Worm (Caenorhabditis elegans) whole organism, young adult: ENCODE results near the gene M28.8.

Source experiments
- B0019.2 ChIP-seq: fragments of 200-800 bp; sonication (Bioruptor generic); conservative IDR thresholded peaks from 2 replicates; pipeline ENCODE4 v1.3.6; 2022; ENCODE audit warnings: missing genetic modification reagents, missing genetic modification characterization, missing compliant biosample characterization
- B0035.1 ChIP-seq: sonication (generic microtip); optimal IDR thresholded peaks from 2 replicates; lab custom pipeline; 2016; ENCODE audit warnings: missing genetic modification characterization, mild to moderate bottlenecking, missing compliant biosample characterization, missing genotype, missing genetic modification reagents
- B0336.3 ChIP-seq: fragments of 200-800 bp; sonication (Bioruptor generic); IDR thresholded peaks from 2 replicates; pipeline ENCODE4 v1.3.6; 2022; ENCODE audit warnings: missing genetic modification characterization, missing compliant biosample characterization
- F23B12.7 ChIP-seq: sonication (generic microtip); optimal IDR thresholded peaks from 2 replicates; lab custom pipeline; 2017; ENCODE audit warnings: missing genetic modification characterization, mild to moderate bottlenecking, missing compliant biosample characterization, antibody characterized with exemption, moderate library complexity; ENCODE audit not compliant: insufficient read depth
- F39B2.1 ChIP-seq: fragments of 200-800 bp; sonication (Bioruptor generic); IDR thresholded peaks from 2 replicates; pipeline ENCODE4 v1.3.6; 2022; ENCODE audit warnings: missing genetic modification reagents, missing genetic modification characterization, missing compliant biosample characterization
- F49E8.2 ChIP-seq: sonication (generic microtip); optimal IDR thresholded peaks from 3 replicates; lab custom pipeline; 2017; ENCODE audit warnings: missing genetic modification characterization, mild to moderate bottlenecking, missing compliant biosample characterization, antibody characterized with exemption, moderate library complexity; ENCODE audit not compliant: insufficient read depth
- Y56A3A.18 ChIP-seq: fragments of 200-800 bp; sonication (Bioruptor generic); IDR thresholded peaks from 2 replicates; pipeline ENCODE4 v1.3.6; 2022; ENCODE audit warnings: missing genetic modification reagents, missing genetic modification characterization, missing compliant biosample characterization
- Y79H2A.3 ChIP-seq: fragments of 200-800 bp; sonication (Bioruptor generic); conservative IDR thresholded peaks from 2 replicates; pipeline ENCODE4 v1.3.6; 2022; ENCODE audit warnings: missing genetic modification reagents, missing genetic modification characterization, missing compliant biosample characterization
- akir-1 ChIP-seq: fragments of 200-800 bp; sonication (Bioruptor generic); optimal IDR thresholded peaks from 2 replicates; lab custom pipeline; 2018; ENCODE audit warnings: mild to moderate bottlenecking, missing genetic modification characterization, moderate library complexity, missing compliant biosample characterization
- ama-1 ChIP-seq, 3 experiments: fragments of 150-350 bp in 1 of 3; sonication (generic microtip) in 2 of 3; optimal IDR thresholded peaks; 2 replicates each; lab custom pipeline; 2014 to 2018; ENCODE audit warnings: missing biosample characterization in 2 of 3, missing genetic modification characterization in 2 of 3, missing genetic modification reagents in 2 of 3
- atf-7 ChIP-seq: sonication (generic microtip); optimal IDR thresholded peaks from 2 replicates; lab custom pipeline; 2017; ENCODE audit warnings: mild to moderate bottlenecking, missing genetic modification characterization, missing compliant biosample characterization
- athp-1 ChIP-seq: sonication (generic microtip); optimal IDR thresholded peaks from 2 replicates; lab custom pipeline; 2017; ENCODE audit warnings: mild to moderate bottlenecking, missing genetic modification characterization, missing compliant biosample characterization
- attf-5 ChIP-seq: fragments of 200-800 bp; sonication (Bioruptor generic); optimal IDR thresholded peaks from 2 replicates; lab custom pipeline; 2018; ENCODE audit warnings: mild to moderate bottlenecking, missing genetic modification characterization, missing compliant biosample characterization
- bed-1 ChIP-seq: fragments of 200-800 bp; sonication (Bioruptor generic); IDR thresholded peaks from 2 replicates; pipeline ENCODE4 v1.3.6; 2022; ENCODE audit warnings: missing genetic modification reagents, missing genetic modification characterization, missing compliant biosample characterization
- cebp-2 ChIP-seq: fragments of 200-800 bp; sonication (Bioruptor generic); IDR thresholded peaks from 2 replicates; pipeline ENCODE4 v1.3.6; 2022; ENCODE audit warnings: missing genetic modification characterization, missing compliant biosample characterization
- ceh-100 ChIP-seq: fragments of 200-800 bp; sonication (Bioruptor generic); IDR thresholded peaks from 2 replicates; pipeline ENCODE4 v1.3.6; 2022; ENCODE audit warnings: missing genetic modification reagents, missing genetic modification characterization, missing compliant biosample characterization
- dpl-1 ChIP-seq: fragments of 150-350 bp; optimal IDR thresholded peaks from 2 replicates; lab custom pipeline; 2014; ENCODE audit warnings: missing biosample characterization, missing genetic modification reagents, missing genetic modification characterization
- efl-1 ChIP-seq: fragments of 150-350 bp; optimal IDR thresholded peaks from 2 replicates; lab custom pipeline; 2014; ENCODE audit warnings: missing biosample characterization, missing genetic modification reagents, missing genetic modification characterization
- egl-18 ChIP-seq: fragments of 200-800 bp; sonication (Bioruptor generic); IDR thresholded peaks from 2 replicates; pipeline ENCODE4 v1.3.6; 2022; ENCODE audit warnings: missing genetic modification reagents, missing genetic modification characterization, missing compliant biosample characterization
- hlh-26 ChIP-seq: fragments of 200-800 bp; sonication (Bioruptor generic); conservative IDR thresholded peaks from 2 replicates; pipeline ENCODE4 v1.3.6; 2022; ENCODE audit warnings: missing genetic modification reagents, missing genetic modification characterization, missing compliant biosample characterization
- hmg-1.2 ChIP-seq: fragments of 200-800 bp; sonication (Bioruptor generic); IDR thresholded peaks from 2 replicates; pipeline ENCODE4 v1.3.6; 2022; ENCODE audit warnings: missing genetic modification reagents, missing genetic modification characterization, missing compliant biosample characterization
- let-526 ChIP-seq: fragments of 200-800 bp; sonication (Bioruptor generic); IDR thresholded peaks from 2 replicates; pipeline ENCODE4 v1.3.6; 2022; ENCODE audit warnings: missing genetic modification reagents, missing genetic modification characterization, missing compliant biosample characterization
- lin-35 ChIP-seq, 3 experiments: fragments of 150-350 bp in 2 of 3; sonication (generic microtip) in 1 of 3; optimal IDR thresholded peaks; 2 replicates each; lab custom pipeline; 2014 to 2018; ENCODE audit warnings: missing biosample characterization in 3 of 3, missing genetic modification characterization in 3 of 3, missing genetic modification reagents in 3 of 3
- lin-54 ChIP-seq: fragments of 200-800 bp; sonication (Bioruptor generic); optimal IDR thresholded peaks from 2 replicates; lab custom pipeline; 2018; ENCODE audit warnings: mild to moderate bottlenecking, missing genetic modification characterization, missing compliant biosample characterization
- lir-1 ChIP-seq: fragments of 200-800 bp; sonication (Bioruptor generic); conservative IDR thresholded peaks from 2 replicates; pipeline ENCODE4 v1.3.6; 2022; ENCODE audit warnings: missing genetic modification reagents, missing genetic modification characterization, missing compliant biosample characterization
- madf-6 ChIP-seq: fragments of 200-800 bp; sonication (Bioruptor generic); IDR thresholded peaks from 2 replicates; pipeline ENCODE4 v1.3.6; 2022; ENCODE audit warnings: missing genetic modification reagents, missing genetic modification characterization, missing compliant biosample characterization
- madf-8 ChIP-seq: fragments of 200-800 bp; sonication (Bioruptor generic); conservative IDR thresholded peaks from 2 replicates; pipeline ENCODE4 v1.3.6; 2022; ENCODE audit warnings: missing genetic modification reagents, missing genetic modification characterization, missing compliant biosample characterization
- mcd-1 ChIP-seq: fragments of 200-800 bp; sonication (Bioruptor generic); IDR thresholded peaks from 2 replicates; pipeline ENCODE4 v1.3.6; 2022; ENCODE audit warnings: missing genetic modification reagents, missing genetic modification characterization, missing compliant biosample characterization
- mel-28 ChIP-seq: sonication (generic microtip); optimal IDR thresholded peaks from 2 replicates; lab custom pipeline; 2016; ENCODE audit warnings: borderline replicate concordance, mild to moderate bottlenecking, missing genetic modification characterization, missing compliant biosample characterization
- nfyb-1 ChIP-seq: fragments of 200-800 bp; sonication (Bioruptor generic); IDR thresholded peaks from 2 replicates; pipeline ENCODE4 v1.3.6; 2022; ENCODE audit warnings: missing genetic modification reagents, missing genetic modification characterization, missing compliant biosample characterization
- nhr-80 ChIP-seq: sonication (generic microtip); optimal IDR thresholded peaks from 2 replicates; lab custom pipeline; 2016; ENCODE audit warnings: missing genetic modification characterization, missing compliant biosample characterization
- snpc-1.1 ChIP-seq: sonication (generic microtip); optimal IDR thresholded peaks from 2 replicates; lab custom pipeline; 2017; ENCODE audit warnings: missing genetic modification characterization, mild to moderate bottlenecking, missing compliant biosample characterization, antibody characterized with exemption, moderate library complexity, missing genotype, missing genetic modification reagents; ENCODE audit not compliant: insufficient read depth
- sptf-2 ChIP-seq: fragments of 200-800 bp; sonication (Bioruptor generic); optimal IDR thresholded peaks from 2 replicates; lab custom pipeline; 2018; ENCODE audit warnings: mild to moderate bottlenecking, missing genetic modification characterization, missing compliant biosample characterization

M28.8 gene

ce11 chrII:10603560-10603959 lies 24.5 kb upstream of the M28.8 start:
- TF ChIP-seq attf-5 (GFP tag; lab: Kevin White, UChicago) (no peak), efl-1 (GFP tag; lab: Kevin White, UChicago) (no peak), bed-1 (GFP tag; lab: Robert Waterston, UW) (no peak), mel-28 (tag; lab: Kevin White, UChicago) (no peak), Y79H2A.3 (GFP tag; lab: Robert Waterston, UW) (no peak), dpl-1 (GFP tag; lab: Kevin White, UChicago) (no peak), B0336.3 (no peak), ama-1 (optimal IDR thresholded peaks at IDR 0.05; lab: Kevin White, UChicago) (no peak), ama-1 (GFP tag; optimal IDR thresholded peaks at IDR 0.05; lab: Kevin White, UChicago) (no peak), egl-18 (GFP tag; lab: Robert Waterston, UW) (no peak)

ce11 chrII:10605512-10605911 lies 22.6 kb upstream of the M28.8 start, which contains the start of gene taf-13:
TSS of gene taf-13 (minus strand) at chrII:10605612.
- TF ChIP-seq ceh-100 (GFP tag; lab: Robert Waterston, UW), result no peak
- no peak for TF ChIP-seq B0019.2 (GFP tag; lab: Robert Waterston, UW)
- no peak for TF ChIP-seq lir-1 (GFP tag; lab: Robert Waterston, UW)
- no peak for TF ChIP-seq snpc-1.1
- TF ChIP-seq F49E8.2, result no peak
- no peak for TF ChIP-seq nfyb-1 (GFP tag; lab: Robert Waterston, UW)
- no peak for TF ChIP-seq egl-18 (GFP tag; lab: Robert Waterston, UW)
- no peak for TF ChIP-seq lin-54 (GFP tag; lab: Kevin White, UChicago)
- no peak for TF ChIP-seq akir-1 (GFP tag; lab: Kevin White, UChicago)
- TF ChIP-seq Y56A3A.18 (GFP tag; lab: Robert Waterston, UW), result no peak
- TF ChIP-seq athp-1 (tag; lab: Kevin White, UChicago), result no peak
- no peak for TF ChIP-seq madf-6 (GFP tag; lab: Robert Waterston, UW)
- TF ChIP-seq madf-8, result no peak
- no peak for TF ChIP-seq F39B2.1 (GFP tag; lab: Robert Waterston, UW)
- TF ChIP-seq atf-7 (tag; lab: Kevin White, UChicago), result no peak
- TF ChIP-seq let-526 (GFP tag; lab: Robert Waterston, UW), result no peak
- no peak for TF ChIP-seq B0035.1
- no peak for TF ChIP-seq Y79H2A.3 (GFP tag; lab: Robert Waterston, UW)

DNA sequence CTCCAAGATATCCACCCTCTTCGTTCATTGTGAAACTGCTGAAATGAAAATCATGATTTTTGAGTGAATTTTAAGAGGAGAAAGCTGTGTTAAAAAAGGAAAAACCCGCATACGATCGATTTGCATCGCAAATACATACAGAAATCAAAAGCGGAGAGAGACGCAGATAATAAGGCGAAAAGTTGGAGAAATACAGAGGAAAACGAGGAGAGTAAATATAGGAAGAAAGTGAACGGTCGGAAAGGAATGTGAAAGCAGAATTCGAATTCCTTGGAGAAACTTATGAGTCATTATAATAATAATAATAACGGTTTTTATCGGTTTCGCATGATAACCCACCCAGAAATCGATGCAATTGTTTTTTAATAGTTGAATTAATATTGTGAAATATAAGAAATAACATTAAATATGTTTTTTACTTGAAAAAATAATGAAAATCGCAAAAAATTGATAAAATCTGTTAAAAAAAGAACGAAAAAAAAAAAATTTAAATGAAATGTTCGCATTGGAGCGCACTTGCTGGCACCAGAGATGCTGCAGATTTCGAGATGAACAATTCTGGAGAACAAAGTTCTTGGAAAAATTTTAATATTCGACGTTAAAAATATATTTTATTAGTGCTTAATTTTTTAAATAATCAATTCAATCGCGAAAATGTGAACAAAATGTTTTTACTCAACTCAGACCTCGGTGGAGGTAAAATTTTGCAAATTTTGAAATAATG lies 20.7 kb upstream of the M28.8 start, which contains the start of gene ccm-3:
Gene ccm-3, minus strand, starts transcription at position 38 of the 724 bp plus-strand sequence.
- TF ChIP-seq F23B12.7 (tag; lab: Kevin White, UChicago) (peak; percentile 1), efl-1 (GFP tag; lab: Kevin White, UChicago) (peak; percentile 10), ceh-100 (GFP tag; lab: Robert Waterston, UW) (peak; percentile 69; the same call in 1 of the 2 replicates), nhr-80 (tag; lab: Kevin White, UChicago) (peak; percentile 32), snpc-1.1 (no peak), hmg-1.2 (GFP tag; lab: Robert Waterston, UW) (peak; percentile 32; the same call in 1 of the 2 replicates), sptf-2 (GFP tag; lab: Kevin White, UChicago) (no peak), lin-35 (GFP tag; optimal IDR thresholded peaks at IDR 0.05; lab: Kevin White, UChicago) (peak in 1 of 3 experiments; percentile 36), attf-5 (GFP tag; lab: Kevin White, UChicago) (peak; percentile 79), hlh-26 (GFP tag; lab: Robert Waterston, UW) (no peak), mcd-1 (GFP tag; lab: Robert Waterston, UW) (peak; percentile 84), cebp-2 (GFP tag; lab: Robert Waterston, UW) (no peak)
